Worm (Caenorhabditis elegans) whole organism, L1 larva: ENCODE data around the gene K09E4.1.

Source experiments
- C16A3.4 ChIP-seq: fragments of 150-350 bp; optimal IDR thresholded peaks from 2 replicates; lab custom pipeline; 2014; ENCODE audit warnings: missing biosample characterization, missing genetic modification characterization
- alr-1 ChIP-seq: fragments of 200-800 bp; sonication (Bioruptor generic); optimal IDR thresholded peaks from 2 replicates; lab custom pipeline; 2018; ENCODE audit warnings: borderline replicate concordance, mild to moderate bottlenecking, missing genetic modification characterization, missing compliant biosample characterization
- ama-1 ChIP-seq: fragments of 150-350 bp; optimal IDR thresholded peaks from 2 replicates; lab custom pipeline; 2014
- ceh-8 ChIP-seq: fragments of 200-800 bp; sonication (Bioruptor generic); optimal IDR thresholded peaks from 2 replicates; lab custom pipeline; 2018; ENCODE audit warnings: mild to moderate bottlenecking, missing genetic modification characterization, moderate library complexity, missing compliant biosample characterization
- ces-1 ChIP-seq: fragments of 150-350 bp; optimal IDR thresholded peaks from 2 replicates; lab custom pipeline; 2014; ENCODE audit warnings: missing biosample characterization, missing genetic modification reagents, missing genetic modification characterization
- efl-1 ChIP-seq, 4 experiments: fragments of 150-350 bp; optimal IDR thresholded peaks in 3 of 4; peaks in 1 of 4; 1 replicate in 1 of 4; 2 replicates in 3 of 4; lab custom pipeline; 2014; ENCODE audit warnings: missing biosample characterization in 2 of 4, missing genetic modification characterization in 2 of 4, missing genetic modification reagents in 2 of 4
- fos-1 ChIP-seq: fragments of 150-350 bp; optimal IDR thresholded peaks from 2 replicates; lab custom pipeline; 2014; ENCODE audit warnings: missing biosample characterization, missing genetic modification characterization
- grh-1 ChIP-seq: fragments of 200-800 bp; sonication (Bioruptor generic); IDR thresholded peaks from 2 replicates; pipeline ENCODE4 v1.3.6; 2022; ENCODE audit warnings: missing genetic modification reagents, missing genetic modification characterization, missing compliant biosample characterization
- hlh-17 ChIP-seq: fragments of 200-800 bp; sonication (Bioruptor generic); optimal IDR thresholded peaks from 2 replicates; lab custom pipeline; 2018; ENCODE audit warnings: missing genetic modification characterization, mild to moderate bottlenecking, missing compliant biosample characterization, moderate library complexity, borderline replicate concordance
- hpl-2 ChIP-seq: fragments of 150-350 bp; optimal IDR thresholded peaks from 2 replicates; lab custom pipeline; 2014; ENCODE audit warnings: missing biosample characterization, missing genetic modification reagents, missing genetic modification characterization
- irx-1 ChIP-seq: sonication (generic microtip); optimal IDR thresholded peaks from 2 replicates; lab custom pipeline; 2016; ENCODE audit warnings: missing genetic modification characterization, missing compliant biosample characterization
- isw-1 ChIP-seq: fragments of 200-800 bp; sonication (Bioruptor generic); IDR thresholded peaks from 2 replicates; pipeline ENCODE4 v1.3.6; 2022; ENCODE audit warnings: missing genetic modification characterization, missing compliant biosample characterization
- lin-14 ChIP-seq: fragments of 200-800 bp; sonication (Bioruptor generic); optimal IDR thresholded peaks from 2 replicates; lab custom pipeline; 2018; ENCODE audit warnings: mild to moderate bottlenecking, missing genetic modification characterization, moderate library complexity, missing compliant biosample characterization
- lin-35 ChIP-seq, 2 experiments: fragments of 150-350 bp; optimal IDR thresholded peaks; 2 replicates each; lab custom pipeline; 2014; ENCODE audit warnings: missing biosample characterization in 2 of 2, missing genetic modification characterization in 2 of 2, missing genetic modification reagents in 2 of 2
- lir-3 ChIP-seq: sonication (generic microtip); optimal IDR thresholded peaks from 2 replicates; lab custom pipeline; 2016; ENCODE audit warnings: mild to moderate bottlenecking, missing genetic modification characterization, moderate library complexity, missing compliant biosample characterization; ENCODE audit not compliant: poor library complexity
- mep-1 ChIP-seq: fragments of 150-350 bp; optimal IDR thresholded peaks from 2 replicates; lab custom pipeline; 2014; ENCODE audit warnings: missing biosample characterization, missing genetic modification characterization
- nhr-11 ChIP-seq: fragments of 150-350 bp; optimal IDR thresholded peaks from 2 replicates; lab custom pipeline; 2014; ENCODE audit warnings: missing biosample characterization, missing genetic modification characterization
- nhr-12 ChIP-seq: sonication (generic microtip); optimal IDR thresholded peaks from 2 replicates; lab custom pipeline; 2017; ENCODE audit warnings: missing biosample characterization, missing genetic modification characterization
- nhr-20 ChIP-seq: sonication (generic microtip); optimal IDR thresholded peaks from 2 replicates; lab custom pipeline; 2016; ENCODE audit warnings: mild to moderate bottlenecking, missing genetic modification characterization, missing compliant biosample characterization
- nhr-237 ChIP-seq: fragments of 150-350 bp; optimal IDR thresholded peaks from 2 replicates; lab custom pipeline; 2014; ENCODE audit warnings: missing biosample characterization, missing genetic modification characterization
- nhr-28 ChIP-seq: fragments of 150-350 bp; optimal IDR thresholded peaks from 2 replicates; lab custom pipeline; 2014; ENCODE audit warnings: missing biosample characterization, missing genetic modification characterization
- nhr-84 ChIP-seq: sonication (generic microtip); optimal IDR thresholded peaks from 2 replicates; lab custom pipeline; 2017; ENCODE audit warnings: missing biosample characterization, missing genetic modification characterization
- nhr-85 ChIP-seq: sonication (generic microtip); peaks from one replicate; lab custom pipeline; 2016; ENCODE audit warnings: missing genetic modification characterization, inconsistent platforms, missing compliant biosample characterization
- rnt-1 ChIP-seq: sonication (generic microtip); optimal IDR thresholded peaks from 2 replicates; lab custom pipeline; 2016; ENCODE audit warnings: mild to moderate bottlenecking, missing genetic modification characterization, moderate library complexity, missing compliant biosample characterization
- sox-4 ChIP-seq: sonication (generic microtip); optimal IDR thresholded peaks from 2 replicates; lab custom pipeline; 2016; ENCODE audit warnings: missing genetic modification characterization, missing compliant biosample characterization
- sptf-1 ChIP-seq: fragments of 150-350 bp; optimal IDR thresholded peaks from 2 replicates; lab custom pipeline; 2014; ENCODE audit warnings: missing biosample characterization, missing genetic modification characterization
- sup-37 ChIP-seq: fragments of 200-800 bp; sonication (Bioruptor generic); optimal IDR thresholded peaks from 2 replicates; lab custom pipeline; 2018; ENCODE audit warnings: mild to moderate bottlenecking, missing genetic modification characterization, missing compliant biosample characterization
- unc-30 ChIP-seq: sonication (generic microtip); optimal IDR thresholded peaks from 2 replicates; lab custom pipeline; 2017; ENCODE audit warnings: missing biosample characterization, missing genetic modification characterization
- unc-62 ChIP-seq: fragments of 150-350 bp; optimal IDR thresholded peaks from 2 replicates; lab custom pipeline; 2014; ENCODE audit warnings: missing biosample characterization, missing genetic modification reagents, missing genetic modification characterization
- xbp-1 ChIP-seq: sonication (generic microtip); optimal IDR thresholded peaks from 2 replicates; lab custom pipeline; 2016; ENCODE audit warnings: missing genetic modification characterization, missing compliant biosample characterization
- ztf-4 ChIP-seq: fragments of 150-350 bp; optimal IDR thresholded peaks from 2 replicates; lab custom pipeline; 2014; ENCODE audit warnings: missing biosample characterization, missing genetic modification characterization

The K09E4.1 gene

DNA sequence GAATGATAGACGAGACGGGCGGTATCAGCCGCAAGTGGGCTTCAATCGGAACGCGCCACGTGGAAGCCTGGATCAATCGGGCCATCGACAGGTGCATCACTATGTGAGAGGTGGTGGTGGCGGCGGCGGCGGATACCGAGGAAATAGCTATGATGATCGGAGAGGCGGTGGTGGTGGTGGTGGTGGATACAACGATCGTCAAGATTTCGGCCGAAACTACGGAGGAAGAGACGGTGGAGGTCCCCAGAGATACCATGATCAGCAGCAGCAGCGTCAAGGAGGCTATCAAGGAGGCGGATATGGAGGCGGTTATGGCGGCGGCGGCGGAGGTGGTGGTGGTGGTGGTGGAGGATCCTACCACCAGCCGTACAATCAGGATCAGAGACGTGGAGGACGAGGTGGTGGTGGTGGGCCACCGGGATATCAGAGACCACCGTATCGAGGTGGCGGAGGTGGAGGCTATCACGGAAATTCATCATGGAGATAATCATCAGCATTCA lies 27.8 kb downstream of the K09E4.1 start:
- TF ChIP-seq nhr-11 (no peak), nhr-84 (tag; lab: Kevin White, UChicago) (no peak), sptf-1 (tag; lab: Kevin White, UChicago) (no peak), hpl-2 (no peak), lin-35 (GFP tag; optimal IDR thresholded peaks at IDR 0.05; lab: Kevin White, UChicago) (no peak), irx-1 (tag; lab: Kevin White, UChicago) (no peak), grh-1 (GFP tag; lab: Robert Waterston, UW) (no peak), nhr-20 (no peak), nhr-237 (tag; lab: Kevin White, UChicago) (no peak), ama-1 (lab: Kevin White, UChicago) (no peak), sup-37 (no peak), nhr-85 (no peak), mep-1 (tag; lab: Kevin White, UChicago) (no peak), fos-1 (tag; lab: Kevin White, UChicago) (no peak), unc-30 (no peak)

ce11 chrII:14171558-14171957 lies 33.9 kb downstream of the K09E4.1 start, which contains the start of gene eat-2:
Gene eat-2 (minus strand): TSS chrII:14171658.
- no peak for TF ChIP-seq alr-1
- TF ChIP-seq hlh-17 (GFP tag; lab: Kevin White, UChicago): no peak
- no peak for TF ChIP-seq xbp-1 (tag; lab: Kevin White, UChicago)
- no peak for TF ChIP-seq lir-3 (tag; lab: Kevin White, UChicago)
- TF ChIP-seq nhr-20: no peak
- no peak for TF ChIP-seq nhr-12 (tag; lab: Kevin White, UChicago)
- no peak for TF ChIP-seq C16A3.4 (tag; lab: Kevin White, UChicago)
- TF ChIP-seq isw-1 (GFP tag; lab: Robert Waterston, UW): no peak
- TF ChIP-seq ceh-8 (GFP tag; lab: Kevin White, UChicago): no peak
- no peak for TF ChIP-seq sox-4 (tag; lab: Kevin White, UChicago)

- no peak for TF ChIP-seq efl-1 (optimal IDR thresholded peaks at IDR 0.05; lab: Kevin White, UChicago)
- peak in 1 of 2 experiments; percentile 67 for TF ChIP-seq efl-1 (GFP tag; optimal IDR thresholded peaks at IDR 0.05 in 1 of 2; lab: Kevin White, UChicago)
- TF ChIP-seq mep-1 (tag; lab: Kevin White, UChicago): no peak
- TF ChIP-seq ces-1 (GFP tag; lab: Kevin White, UChicago): no peak
- TF ChIP-seq, all 84 proteins: peak for 1
Observed at ce11 chrII:14173176-14173575, 35.5 kb downstream of the K09E4.1 start.

ce11 chrII:14175099-14175498 lies 37.5 kb downstream of the K09E4.1 start, which contains the start of gene Y48B6A.5:
Gene Y48B6A.5 (minus strand): TSS chrII:14175199.
- no peak for TF ChIP-seq ztf-4 (tag; lab: Kevin White, UChicago)
- no peak for TF ChIP-seq hlh-17 (GFP tag; lab: Kevin White, UChicago)
- TF ChIP-seq unc-62 (GFP tag; lab: Kevin White, UChicago): no peak
- TF ChIP-seq nhr-28: no peak
- no peak for TF ChIP-seq nhr-237 (tag; lab: Kevin White, UChicago)

DNA sequence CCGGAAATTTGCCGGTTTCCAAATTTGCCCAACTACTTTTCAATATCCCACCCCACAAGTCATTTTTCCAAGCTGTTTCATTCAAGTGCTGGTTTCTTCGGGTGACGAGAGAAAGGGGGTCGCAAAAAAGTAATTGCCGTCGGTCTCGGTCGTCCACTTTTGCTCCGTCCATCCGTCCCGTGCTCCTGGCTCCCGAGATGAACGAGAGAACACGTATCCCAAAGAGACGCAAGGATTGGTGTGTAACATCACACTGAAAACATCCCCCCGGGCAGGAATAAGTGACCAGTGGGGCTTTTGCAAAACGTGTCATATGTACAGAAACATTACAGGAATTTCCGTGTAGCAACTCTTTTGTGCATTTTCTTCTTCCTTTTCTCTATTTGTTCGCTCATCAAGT lies 39.0 kb downstream of the K09E4.1 start:
- TF ChIP-seq rnt-1 (tag; lab: Kevin White, UChicago) (peak; percentile 26), irx-1 (tag; lab: Kevin White, UChicago) (no peak), lin-35 (GFP tag; optimal IDR thresholded peaks at IDR 0.05; lab: Kevin White, UChicago) (no peak), lin-14 (peak; percentile 59), efl-1 (optimal IDR thresholded peaks at IDR 0.05; lab: Kevin White, UChicago) (no peak), efl-1 (GFP tag; optimal IDR thresholded peaks at IDR 0.05 in 1 of 2; lab: Kevin White, UChicago) (peak in 1 of 2 experiments; percentile 42)
